Worm (Caenorhabditis elegans): ENCODE measurements around the gene cdc-25.4.

- TF ChIP-seq ceh-82 (tag; optimal IDR thresholded peaks at IDR 0.05) (no peak), lsy-2 (tag; optimal IDR thresholded peaks at IDR 0.05) (no peak), nhr-11 (tag; optimal IDR thresholded peaks at IDR 0.05) (no peak), R02D3.7 (tag; optimal IDR thresholded peaks at IDR 0.05) (no peak)
Measured at ce11 chrII:10230972-10231371, 41.7 kb upstream of the cdc-25.4 start, which contains the start of gene T01E8.8.

Measured in whole organism, L2 larva.